Fruit fly (Drosophila melanogaster) whole organism, pupa: ENCODE measurements around the gene CG18476.

Source experiments
- CG15710 ChIP-seq: fragments of 200-800 bp; sonication (Bioruptor generic); optimal IDR thresholded peaks from 2 replicates; lab custom pipeline; 2018; ENCODE audit warnings: missing biosample characterization, mild to moderate bottlenecking, missing genetic modification characterization, moderate library complexity
- CG17806 ChIP-seq: fragments of 200-800 bp; sonication (Bioruptor generic); optimal IDR thresholded peaks from 2 replicates; lab custom pipeline; 2018; ENCODE audit warnings: missing biosample characterization, mild to moderate bottlenecking, missing genetic modification characterization, moderate library complexity
- CG34367 ChIP-seq: fragments of 200-800 bp; sonication (Bioruptor generic); optimal IDR thresholded peaks from 2 replicates; lab custom pipeline; 2018; ENCODE audit warnings: missing biosample characterization, mild to moderate bottlenecking, missing genetic modification characterization
- CG4496 ChIP-seq: fragments of 200-800 bp; sonication (Bioruptor generic); IDR thresholded peaks from 3 replicates; pipeline ENCODE4 v1.3.6; 2022; ENCODE audit warnings: missing biosample characterization, missing genetic modification characterization
- CG8301 ChIP-seq: fragments of 200-800 bp; sonication (Bioruptor generic); optimal IDR thresholded peaks from 2 replicates; lab custom pipeline; 2018; ENCODE audit warnings: missing biosample characterization, mild to moderate bottlenecking, missing genetic modification characterization
- D1 ChIP-seq: fragments of 200-800 bp; sonication (Bioruptor generic); optimal IDR thresholded peaks from 2 replicates; lab custom pipeline; 2018; ENCODE audit warnings: missing biosample characterization, mild to moderate bottlenecking, missing genetic modification characterization, moderate library complexity
- EcR ChIP-seq: fragments of 200-800 bp; sonication (Bioruptor generic); optimal IDR thresholded peaks from 3 replicates; lab custom pipeline; 2019; ENCODE audit warnings: missing biosample characterization, missing genetic modification characterization, mild to moderate bottlenecking, moderate library complexity, missing genetic modification reagents
- rn ChIP-seq: fragments of 200-800 bp; sonication (Bioruptor generic); IDR thresholded peaks from 2 replicates; pipeline ENCODE4 v1.3.6; 2022; ENCODE audit warnings: missing biosample characterization, missing genetic modification characterization

The CG18476 gene

DNA sequence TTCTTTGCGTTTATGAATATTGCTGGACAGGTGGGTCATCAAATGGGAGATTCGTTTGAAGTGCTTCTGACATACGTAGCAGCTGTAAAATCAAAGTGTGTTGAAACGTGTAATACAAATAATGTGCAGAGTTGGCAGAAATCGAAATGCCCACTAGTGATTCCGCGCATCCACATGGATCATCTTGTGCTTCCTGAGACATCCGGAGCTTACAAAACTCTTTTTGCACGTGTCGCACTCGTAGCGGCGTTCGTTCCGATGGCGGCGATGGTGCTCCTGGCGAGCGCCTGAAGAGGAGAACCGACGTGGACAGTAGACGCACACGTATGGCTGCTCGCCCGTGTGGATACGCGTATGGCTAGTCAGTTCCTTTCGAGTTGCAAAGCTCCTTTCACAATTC lies 52.4 kb downstream of the CG18476 start, which contains the start of gene Zaf1:
Gene Zaf1 (minus strand): TSS at position 101 of the 400 bp plus-strand sequence.
- TF ChIP-seq rn (GFP tag; lab: Robert Waterston, UW) (no peak), EcR (GFP tag; lab: Kevin White, UChicago) (no peak), D1 (no peak), CG34367 (tag; lab: Kevin White, UChicago) (no peak), CG17806 (no peak), CG15710 (tag; lab: Kevin White, UChicago) (no peak), CG4496 (GFP tag; lab: Robert Waterston, UW) (no peak), CG8301 (tag; lab: Kevin White, UChicago) (no peak)
- TF ChIP-seq, all 21 proteins: peak for 0
